Worm (Caenorhabditis elegans): ENCODE results near the gene ctsa-3.1.

DNA sequence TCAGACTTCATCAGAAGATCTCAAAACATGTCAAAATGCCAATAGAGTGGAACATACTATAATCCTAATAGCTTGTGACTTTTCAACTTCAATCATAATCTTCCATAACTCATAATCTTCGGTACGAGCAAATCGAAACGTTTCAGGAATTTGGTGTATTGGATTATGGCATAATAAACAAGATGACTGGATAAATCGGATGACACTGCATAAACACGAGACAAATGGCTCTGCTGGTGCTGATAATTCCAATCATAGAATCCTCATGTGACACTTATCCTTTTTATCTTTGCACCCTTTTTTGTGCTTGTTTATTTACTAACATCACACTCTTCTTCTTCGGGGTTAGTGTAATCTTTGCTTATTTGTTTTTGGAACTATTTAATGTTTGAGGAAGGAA, 50.4 kb downstream of the ctsa-3.1 start:
- TF ChIP-seq zag-1 (tag; optimal IDR thresholded peaks at IDR 0.05) (no peak), aly-2 (tag; optimal IDR thresholded peaks at IDR 0.05) (no peak), ceh-16 (tag; optimal IDR thresholded peaks at IDR 0.05) (no peak), unc-39 (tag; optimal IDR thresholded peaks at IDR 0.05) (no peak), ama-1 (optimal IDR thresholded peaks at IDR 0.05) (no peak), egl-5 (tag; optimal IDR thresholded peaks at IDR 0.05) (no peak)

Measured in whole organism, L3 larva.